Worm (Caenorhabditis elegans) whole organism, early embryonic: ENCODE results near the gene nspc-20.

Source experiments
- B0310.2 ChIP-seq: sonication (generic microtip); optimal IDR thresholded peaks from 2 replicates; lab custom pipeline; 2016; ENCODE audit warnings: mild to moderate bottlenecking, missing genetic modification characterization, missing compliant biosample characterization
- F13C5.2 ChIP-seq: sonication (generic microtip); optimal IDR thresholded peaks from 2 replicates; lab custom pipeline; 2017; ENCODE audit warnings: mild to moderate bottlenecking, missing genetic modification characterization, inconsistent platforms, missing compliant biosample characterization
- aly-1 ChIP-seq: sonication (generic microtip); optimal IDR thresholded peaks from 2 replicates; lab custom pipeline; 2016; ENCODE audit warnings: missing genetic modification characterization, missing compliant biosample characterization
- ama-1 ChIP-seq: fragments of 150-350 bp; optimal IDR thresholded peaks from 2 replicates; lab custom pipeline; 2014
- ceh-13 ChIP-seq: fragments of 200-800 bp; sonication (Bioruptor generic); optimal IDR thresholded peaks from 2 replicates; lab custom pipeline; 2018; ENCODE audit warnings: mild to moderate bottlenecking, missing genetic modification characterization, missing compliant biosample characterization
- ceh-36 ChIP-seq: sonication (generic microtip); optimal IDR thresholded peaks from 2 replicates; lab custom pipeline; 2016; ENCODE audit warnings: missing genetic modification characterization, inconsistent platforms, missing compliant biosample characterization
- ets-7 ChIP-seq: sonication (generic microtip); optimal IDR thresholded peaks from 2 replicates; lab custom pipeline; 2016; ENCODE audit warnings: missing genotype, missing genetic modification characterization, missing compliant biosample characterization
- flt-1 ChIP-seq: fragments of 200-800 bp; sonication (Bioruptor generic); IDR thresholded peaks from 2 replicates; pipeline ENCODE4 v1.3.6; 2022; ENCODE audit warnings: missing genetic modification characterization, missing compliant biosample characterization
- hmbx-1 ChIP-seq: sonication (generic microtip); optimal IDR thresholded peaks from 2 replicates; lab custom pipeline; 2016; ENCODE audit warnings: mild to moderate bottlenecking, missing genetic modification characterization, missing compliant biosample characterization
- hmg-4 ChIP-seq: fragments of 200-800 bp; sonication (Bioruptor generic); optimal IDR thresholded peaks from 2 replicates; lab custom pipeline; 2018; ENCODE audit warnings: mild to moderate bottlenecking, missing genetic modification characterization, missing compliant biosample characterization
- hnd-1 ChIP-seq: sonication (generic microtip); optimal IDR thresholded peaks from 2 replicates; lab custom pipeline; 2016; ENCODE audit warnings: missing genetic modification characterization, missing compliant biosample characterization
- pes-1 ChIP-seq: fragments of 200-800 bp; sonication (Bioruptor generic); IDR thresholded peaks from 2 replicates; pipeline ENCODE4 v1.3.6; 2022; ENCODE audit warnings: missing genetic modification reagents, missing genetic modification characterization, missing compliant biosample characterization
- scrt-1 ChIP-seq: fragments of 200-800 bp; sonication (Bioruptor generic); IDR thresholded peaks from 2 replicates; pipeline ENCODE4 v1.3.6; 2022; ENCODE audit warnings: missing genetic modification characterization, missing compliant biosample characterization
- sea-1 ChIP-seq: fragments of 200-800 bp; sonication (Bioruptor generic); conservative IDR thresholded peaks from 2 replicates; pipeline ENCODE4 v1.3.6; 2022; ENCODE audit warnings: missing genetic modification characterization, missing compliant biosample characterization
- tbx-11 ChIP-seq: fragments of 200-800 bp; sonication (Bioruptor generic); IDR thresholded peaks from 2 replicates; pipeline ENCODE4 v1.3.6; 2022; ENCODE audit warnings: missing genetic modification characterization, missing compliant biosample characterization
- tbx-37 ChIP-seq: fragments of 200-800 bp; sonication (Bioruptor generic); conservative IDR thresholded peaks from 2 replicates; pipeline ENCODE4 v1.3.6; 2022; ENCODE audit warnings: missing genetic modification reagents, missing genetic modification characterization, missing compliant biosample characterization
- tra-4 ChIP-seq: sonication (generic microtip); optimal IDR thresholded peaks from 2 replicates; lab custom pipeline; 2017; ENCODE audit warnings: missing genetic modification characterization, missing compliant biosample characterization

The nspc-20 gene

DNA sequence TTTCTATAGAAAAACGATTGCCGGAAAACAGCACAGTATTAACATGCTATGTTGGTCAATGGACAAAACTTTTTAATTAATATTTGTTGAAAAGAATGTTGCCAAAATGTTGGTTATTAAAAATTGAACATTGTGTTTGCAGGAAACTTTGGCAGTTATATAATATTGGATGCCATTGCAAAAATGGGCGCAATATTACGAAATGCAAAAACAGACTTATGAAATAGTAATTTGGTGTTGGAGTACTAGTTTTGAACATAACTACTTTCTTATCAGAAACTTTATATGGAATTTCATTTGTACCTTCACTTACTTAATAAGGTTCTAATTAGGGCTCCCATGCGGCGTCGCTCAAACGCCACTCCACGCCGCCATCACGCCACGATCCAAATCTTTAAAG, 19.6 kb downstream of the nspc-20 start:
- no peak for TF ChIP-seq flt-1
- TF ChIP-seq scrt-1, result no peak
- TF ChIP-seq hnd-1 (tag; lab: Kevin White, UChicago), result no peak
- TF ChIP-seq hmg-4 (GFP tag; lab: Kevin White, UChicago), result no peak

- TF ChIP-seq hnd-1 (tag; lab: Kevin White, UChicago) (no peak), scrt-1 (no peak), pes-1 (GFP tag; lab: Robert Waterston, UW) (no peak), B0310.2 (no peak), ceh-13 (no peak), ets-7 (no peak), ceh-36 (tag; lab: Kevin White, UChicago) (no peak), hmg-4 (GFP tag; lab: Kevin White, UChicago) (no peak), hmbx-1 (no peak), F13C5.2 (tag; lab: Kevin White, UChicago) (no peak), tbx-11 (GFP tag; lab: Robert Waterston, UW) (no peak), ama-1 (no peak), aly-1 (tag; lab: Kevin White, UChicago) (no peak)
Measured at ce11 chrX:14508823-14509259, 21.2 kb downstream of the nspc-20 start.

DNA sequence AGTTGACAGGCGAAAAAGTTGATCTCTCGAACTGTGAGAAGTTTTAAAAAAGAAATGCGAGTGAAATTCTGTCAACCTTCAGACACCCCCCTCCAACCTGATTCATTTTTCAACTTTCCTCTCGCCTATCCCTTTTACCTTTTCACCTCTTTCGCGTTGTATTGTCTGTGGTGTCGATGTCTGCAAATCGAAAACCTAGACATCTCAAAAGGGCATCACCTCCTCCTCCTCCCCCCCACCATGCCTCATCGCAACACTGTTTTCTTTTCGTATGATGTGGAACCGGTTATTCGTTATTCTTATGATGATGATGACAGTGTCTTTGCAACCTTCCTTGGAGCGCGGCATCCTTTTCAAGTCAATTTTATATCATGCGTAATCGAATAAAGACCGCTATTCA, 22.0 kb downstream of the nspc-20 start:
- TF ChIP-seq tbx-37 (GFP tag; lab: Robert Waterston, UW), result no peak
- TF ChIP-seq hnd-1 (tag; lab: Kevin White, UChicago), result no peak
- no peak for TF ChIP-seq scrt-1
- no peak for TF ChIP-seq ets-7
- no peak for TF ChIP-seq tbx-11 (GFP tag; lab: Robert Waterston, UW)
- TF ChIP-seq aly-1 (tag; lab: Kevin White, UChicago), result no peak
- TF ChIP-seq hmbx-1, result no peak
- no peak for TF ChIP-seq tra-4 (tag; lab: Kevin White, UChicago)
- no peak for TF ChIP-seq flt-1
- TF ChIP-seq hmg-4 (GFP tag; lab: Kevin White, UChicago), result no peak
- TF ChIP-seq F13C5.2 (tag; lab: Kevin White, UChicago), result no peak
- no peak for TF ChIP-seq B0310.2
- TF ChIP-seq pes-1 (GFP tag; lab: Robert Waterston, UW), result no peak
- TF ChIP-seq ceh-36 (tag; lab: Kevin White, UChicago), result no peak
- no peak for TF ChIP-seq ama-1
- TF ChIP-seq ceh-13, result no peak
- TF ChIP-seq sea-1 (GFP tag; lab: Robert Waterston, UW), result no peak

DNA sequence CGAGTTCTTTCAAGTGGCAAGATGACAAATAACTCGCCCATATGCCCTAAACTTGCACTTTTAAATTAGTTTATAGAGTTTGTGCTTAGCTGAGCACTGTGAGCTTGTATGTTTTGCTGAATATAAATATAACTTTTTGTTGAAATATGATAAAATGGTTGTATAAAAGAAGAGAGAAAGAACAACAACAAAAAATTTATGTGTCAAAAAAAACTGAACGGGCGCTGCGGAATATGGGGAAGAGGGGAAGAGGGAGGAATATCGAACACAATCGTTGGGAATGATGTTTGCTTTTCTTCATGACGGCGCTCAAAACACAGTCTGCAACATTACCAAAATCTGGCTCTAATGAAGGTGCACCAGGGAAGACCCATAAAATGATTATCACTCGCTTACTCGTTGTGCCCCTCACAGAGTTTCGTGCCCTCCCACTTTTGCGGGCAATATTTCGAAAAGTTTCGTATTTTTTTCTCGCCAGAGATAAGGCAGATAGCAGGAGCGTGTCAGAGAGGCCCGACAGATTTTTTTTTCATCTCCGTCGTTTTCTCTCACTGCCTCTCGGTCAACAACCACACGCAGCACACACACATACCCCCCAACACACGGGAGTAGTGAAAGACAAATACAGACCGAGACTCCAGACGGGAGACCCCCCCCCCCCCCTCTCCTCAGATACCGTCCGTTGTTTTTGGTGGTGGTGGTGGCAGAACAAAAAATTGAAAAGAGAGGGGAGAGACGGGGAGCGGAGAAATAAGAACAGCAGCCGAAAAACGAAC, 24.2 kb downstream of the nspc-20 start:
- no peak for TF ChIP-seq B0310.2
- TF ChIP-seq hmg-4 (GFP tag; lab: Kevin White, UChicago), result peak; percentile 82
- 0 out of 2 replicates have a peak, but pooled peaks have one; percentile 40 for TF ChIP-seq sea-1 (GFP tag; lab: Robert Waterston, UW)
- no peak for TF ChIP-seq hmbx-1

DNA sequence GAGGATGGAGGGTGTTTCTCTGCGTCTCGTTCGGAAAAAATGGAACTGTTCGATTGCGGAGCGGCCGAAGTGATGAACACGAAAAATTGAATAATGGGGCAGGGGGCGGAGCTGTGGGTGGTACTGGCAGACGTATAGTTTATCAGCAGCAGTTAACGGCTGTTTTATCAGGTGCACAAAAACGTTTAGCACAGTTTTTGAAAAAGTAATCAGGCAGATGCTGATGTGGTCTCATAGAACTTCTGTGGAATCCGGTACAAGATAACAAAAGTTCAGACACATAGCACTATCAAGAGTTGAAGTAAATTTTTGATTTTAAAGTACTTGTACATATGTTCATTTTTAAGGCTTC, 25.5 kb downstream of the nspc-20 start:
- 0 out of 2 replicates have a peak, but pooled peaks have one; percentile 0 for TF ChIP-seq pes-1 (GFP tag; lab: Robert Waterston, UW)
- no peak for TF ChIP-seq F13C5.2 (tag; lab: Kevin White, UChicago)

ce11 chrX:14503800-14504550, 26.0 kb downstream of the nspc-20 start, which contains the start of gene M163.1:
Gene M163.1, minus strand, starts transcription at chrX:14503824.
- TF ChIP-seq ceh-13 (peak; percentile 16), ets-7 (no peak), F13C5.2 (tag; lab: Kevin White, UChicago) (peak; percentile 15), B0310.2 (no peak), tbx-11 (GFP tag; lab: Robert Waterston, UW) (no peak), hmg-4 (GFP tag; lab: Kevin White, UChicago) (peak; percentile 87), hnd-1 (tag; lab: Kevin White, UChicago) (peak; percentile 0), pes-1 (GFP tag; lab: Robert Waterston, UW) (0 out of 2 replicates have a peak, but pooled peaks have one; percentile 13), scrt-1 (peak; percentile 46; the same call in 1 of the 2 replicates), sea-1 (GFP tag; lab: Robert Waterston, UW) (no peak), flt-1 (no peak)

ce11 chrX:14503282-14503681, 26.7 kb downstream of the nspc-20 start:
- TF ChIP-seq B0310.2, result no peak
- TF ChIP-seq pes-1 (GFP tag; lab: Robert Waterston, UW), result no peak
- TF ChIP-seq F13C5.2 (tag; lab: Kevin White, UChicago), result no peak
- no peak for TF ChIP-seq scrt-1
- no peak for TF ChIP-seq hmg-4 (GFP tag; lab: Kevin White, UChicago)
- TF ChIP-seq sea-1 (GFP tag; lab: Robert Waterston, UW), result no peak
- TF ChIP-seq tbx-37 (GFP tag; lab: Robert Waterston, UW), result no peak
- no peak for TF ChIP-seq ama-1
- no peak for TF ChIP-seq ceh-13
- no peak for TF ChIP-seq tbx-11 (GFP tag; lab: Robert Waterston, UW)
- no peak for TF ChIP-seq flt-1
- TF ChIP-seq tra-4 (tag; lab: Kevin White, UChicago), result no peak
- no peak for TF ChIP-seq ets-7
- no peak for TF ChIP-seq hnd-1 (tag; lab: Kevin White, UChicago)
- no peak for TF ChIP-seq ceh-36 (tag; lab: Kevin White, UChicago)
- TF ChIP-seq hmbx-1, result no peak
- TF ChIP-seq aly-1 (tag; lab: Kevin White, UChicago), result no peak
